Fruit fly (Drosophila melanogaster) whole organism, prepupa: ENCODE data around the gene Hmt4-20.

Source experiments
- CG6792 ChIP-seq: fragments of 200-800 bp; sonication (Bioruptor generic); optimal IDR thresholded peaks from 3 replicates; lab custom pipeline; 2016; ENCODE audit warnings: missing biosample characterization, missing genetic modification characterization
- CG6808 ChIP-seq: fragments of 200-800 bp; sonication (Bioruptor generic); optimal IDR thresholded peaks from 3 replicates; lab custom pipeline; 2017; ENCODE audit warnings: missing biosample characterization, missing genetic modification characterization, mild to moderate bottlenecking, moderate library complexity, missing genetic modification reagents
- Ets21C ChIP-seq: fragments of 200-800 bp; sonication (Bioruptor generic); optimal IDR thresholded peaks from 3 replicates; lab custom pipeline; 2016; ENCODE audit warnings: missing biosample characterization, missing genetic modification characterization
- Hr4 ChIP-seq: fragments of 200-800 bp; sonication (Bioruptor generic); optimal IDR thresholded peaks from 3 replicates; lab custom pipeline; 2016; ENCODE audit warnings: missing biosample characterization, missing genetic modification characterization
- dac ChIP-seq: fragments of 200-800 bp; sonication (Bioruptor generic); optimal IDR thresholded peaks from 2 replicates; lab custom pipeline; 2017; ENCODE audit warnings: missing biosample characterization, mild to moderate bottlenecking, missing genetic modification characterization
- eg ChIP-seq: fragments of 200-800 bp; sonication (Bioruptor generic); IDR thresholded peaks from 3 replicates; pipeline ENCODE4 v1.3.6; 2022; ENCODE audit warnings: missing biosample characterization, missing genetic modification characterization
- fd85E ChIP-seq: fragments of 200-800 bp; sonication (Bioruptor generic); optimal IDR thresholded peaks from 3 replicates; lab custom pipeline; 2016; ENCODE audit warnings: missing biosample characterization, missing genetic modification characterization

dm6 chrX:619220-620101, 36.4 kb downstream of the Hmt4-20 start:
- TF ChIP-seq CG6808 (GFP tag; lab: Kevin White, UChicago) (no peak), eg (no peak), fd85E (GFP tag; lab: Kevin White, UChicago) (no peak), CG6792 (GFP tag; lab: Kevin White, UChicago) (no peak), dac (GFP tag; lab: Kevin White, UChicago) (no peak), Ets21C (GFP tag; lab: Kevin White, UChicago) (no peak), Hr4 (peak; percentile 33)
